Worm (Caenorhabditis elegans): ENCODE results near the gene rpl-11.1.
A peak's percentile ranks its signal among the peaks of the same experiment; 100 is the strongest.
"Not testable (repeated sequence)": the region's sequence is repeated elsewhere in the genome, so short reads cannot be mapped to it uniquely, and the experiment has no call there.

rpl-11.1 gene

ce11 chrV:3585011-3585410, 853 bp downstream of the rpl-11.1 start:
- TF ChIP-seq ref-1 (GFP tag; conservative IDR thresholded peaks at IDR 0.05): no peak
- no peak for TF ChIP-seq med-1 (GFP tag; optimal IDR thresholded peaks at IDR 0.05; ENCODE audit: insufficient read depth)
- TF ChIP-seq klf-2 (GFP tag; conservative IDR thresholded peaks at IDR 0.05): no peak
- TF ChIP-seq T22C8.4 (GFP tag; IDR thresholded peaks at IDR 0.05): no peak
- TF ChIP-seq ztf-29 (GFP tag; IDR thresholded peaks at IDR 0.05): no peak
- no peak for TF ChIP-seq tab-1 (GFP tag; IDR thresholded peaks at IDR 0.05)
- TF ChIP-seq cog-1 (tag; optimal IDR thresholded peaks at IDR 0.05): no peak
- TF ChIP-seq flt-1 (GFP tag; IDR thresholded peaks at IDR 0.05): no peak
- no peak for TF ChIP-seq ztf-23 (GFP tag; IDR thresholded peaks at IDR 0.05)

- no peak for TF ChIP-seq med-1 (GFP tag; optimal IDR thresholded peaks at IDR 0.05; ENCODE audit: insufficient read depth)
Observed at ce11 chrV:3583622-3584021, 2.2 kb downstream of the rpl-11.1 start.

ce11 chrV:3582671-3583070, 3.2 kb downstream of the rpl-11.1 start:
- TF ChIP-seq klf-2 (GFP tag; conservative IDR thresholded peaks at IDR 0.05) (no peak), cog-1 (tag; optimal IDR thresholded peaks at IDR 0.05) (no peak)

- no peak for TF ChIP-seq ztf-23 (GFP tag; IDR thresholded peaks at IDR 0.05)
- peak; percentile 45 for TF ChIP-seq T22C8.4 (GFP tag; IDR thresholded peaks at IDR 0.05)
- no peak for TF ChIP-seq flt-1 (GFP tag; IDR thresholded peaks at IDR 0.05)
- no peak for TF ChIP-seq med-1 (GFP tag; optimal IDR thresholded peaks at IDR 0.05; ENCODE audit: insufficient read depth)
Observed at ce11 chrV:3582086-3582485, 3.8 kb downstream of the rpl-11.1 start.

- no peak for TF ChIP-seq flt-1 (GFP tag; IDR thresholded peaks at IDR 0.05)
- TF ChIP-seq T22C8.4 (GFP tag; IDR thresholded peaks at IDR 0.05): no peak
- TF ChIP-seq tab-1 (GFP tag; IDR thresholded peaks at IDR 0.05): no peak
- TF ChIP-seq ref-1 (GFP tag; conservative IDR thresholded peaks at IDR 0.05): no peak
- no peak for TF ChIP-seq cog-1 (tag; optimal IDR thresholded peaks at IDR 0.05)
- TF ChIP-seq ztf-23 (GFP tag; IDR thresholded peaks at IDR 0.05): no peak
- TF ChIP-seq klf-2 (GFP tag; conservative IDR thresholded peaks at IDR 0.05): no peak
- no peak for TF ChIP-seq ztf-29 (GFP tag; IDR thresholded peaks at IDR 0.05)
- TF ChIP-seq med-1 (GFP tag; optimal IDR thresholded peaks at IDR 0.05; ENCODE audit: insufficient read depth): no peak
Observed at ce11 chrV:3581643-3582042, 4.2 kb downstream of the rpl-11.1 start.

- no peak for TF ChIP-seq ref-1 (GFP tag; conservative IDR thresholded peaks at IDR 0.05)
- no peak for TF ChIP-seq flt-1 (GFP tag; IDR thresholded peaks at IDR 0.05)
- no peak for TF ChIP-seq ztf-23 (GFP tag; IDR thresholded peaks at IDR 0.05)
- no peak for TF ChIP-seq ztf-29 (GFP tag; IDR thresholded peaks at IDR 0.05)
- no peak for TF ChIP-seq T22C8.4 (GFP tag; IDR thresholded peaks at IDR 0.05)
- TF ChIP-seq tab-1 (GFP tag; IDR thresholded peaks at IDR 0.05): no peak
- TF ChIP-seq med-1 (GFP tag; optimal IDR thresholded peaks at IDR 0.05; ENCODE audit: insufficient read depth): no peak
- no peak for TF ChIP-seq cog-1 (tag; optimal IDR thresholded peaks at IDR 0.05)
- no peak for TF ChIP-seq klf-2 (GFP tag; conservative IDR thresholded peaks at IDR 0.05)
Observed at ce11 chrV:3581034-3581433, 4.8 kb downstream of the rpl-11.1 start.

ce11 chrV:3580385-3580784, 5.5 kb downstream of the rpl-11.1 start:
- TF ChIP-seq cog-1 (tag; optimal IDR thresholded peaks at IDR 0.05) (no peak), ref-1 (GFP tag; conservative IDR thresholded peaks at IDR 0.05) (no peak), ztf-23 (GFP tag; IDR thresholded peaks at IDR 0.05) (no peak)

- no peak for TF ChIP-seq ztf-29 (GFP tag; IDR thresholded peaks at IDR 0.05)
Observed at ce11 chrV:3579795-3580194, 6.1 kb downstream of the rpl-11.1 start.

- TF ChIP-seq klf-2 (GFP tag; conservative IDR thresholded peaks at IDR 0.05): no peak
- no peak for TF ChIP-seq flt-1 (GFP tag; IDR thresholded peaks at IDR 0.05)
- no peak for TF ChIP-seq tab-1 (GFP tag; IDR thresholded peaks at IDR 0.05)
- no peak for TF ChIP-seq med-1 (GFP tag; optimal IDR thresholded peaks at IDR 0.05; ENCODE audit: insufficient read depth)
- no peak for TF ChIP-seq cog-1 (tag; optimal IDR thresholded peaks at IDR 0.05)
- no peak for TF ChIP-seq ztf-23 (GFP tag; IDR thresholded peaks at IDR 0.05)
- TF ChIP-seq T22C8.4 (GFP tag; IDR thresholded peaks at IDR 0.05): no peak
- no peak for TF ChIP-seq ztf-29 (GFP tag; IDR thresholded peaks at IDR 0.05)
- no peak for TF ChIP-seq ref-1 (GFP tag; conservative IDR thresholded peaks at IDR 0.05)
Observed at ce11 chrV:3579248-3579647, 6.6 kb downstream of the rpl-11.1 start.

ce11 chrV:3578813-3579212, 7.1 kb downstream of the rpl-11.1 start, which contains the start of gene pygl-1:
pygl-1 (plus strand) TSS chrV:3579023.
- no peak for TF ChIP-seq med-1 (GFP tag; optimal IDR thresholded peaks at IDR 0.05; ENCODE audit: insufficient read depth)

ce11 chrV:3575759-3576158, 10.1 kb downstream of the rpl-11.1 start, which contains the start of gene grl-27:
grl-27 (minus strand) TSS chrV:3575859.
- TF ChIP-seq ztf-23 (GFP tag; IDR thresholded peaks at IDR 0.05) (no peak), ref-1 (GFP tag; conservative IDR thresholded peaks at IDR 0.05) (no peak), ztf-29 (GFP tag; IDR thresholded peaks at IDR 0.05) (no peak), med-1 (GFP tag; optimal IDR thresholded peaks at IDR 0.05; ENCODE audit: insufficient read depth) (no peak), klf-2 (GFP tag; conservative IDR thresholded peaks at IDR 0.05) (no peak), tab-1 (GFP tag; IDR thresholded peaks at IDR 0.05) (no peak), T22C8.4 (GFP tag; IDR thresholded peaks at IDR 0.05) (no peak), cog-1 (tag; optimal IDR thresholded peaks at IDR 0.05) (no peak), flt-1 (GFP tag; IDR thresholded peaks at IDR 0.05) (no peak)

ce11 chrV:3572408-3572807, 13.5 kb downstream of the rpl-11.1 start, which contains the start of gene F40C5.1:
F40C5.1 (plus strand) TSS chrV:3572708.
- not testable (repeated sequence) for TF ChIP-seq klf-2 (GFP tag; conservative IDR thresholded peaks at IDR 0.05); med-1 (GFP tag; optimal IDR thresholded peaks at IDR 0.05; ENCODE audit: insufficient read depth); flt-1 (GFP tag; IDR thresholded peaks at IDR 0.05)
